Fruit fly (Drosophila melanogaster): ENCODE results near the gene CG6013.
A peak's percentile ranks its signal among the peaks of the same experiment; 100 is the strongest.

The CG6013 gene

dm6 chr3R:19073002-19073401 lies 41.7 kb downstream of the CG6013 start (continued):
- TF ChIP-seq abd-A (tag; optimal IDR thresholded peaks at IDR 0.05), result no peak
- peak; percentile 68 for TF ChIP-seq Oli (tag; optimal IDR thresholded peaks at IDR 0.05)
- TF ChIP-seq Fer2 (tag; optimal IDR thresholded peaks at IDR 0.05), result no peak
- 0 out of 2 replicates have a peak, but pooled peaks have one; percentile 12 for TF ChIP-seq CG7372 (GFP tag; IDR thresholded peaks at IDR 0.05)
- no peak for TF ChIP-seq her (GFP tag; optimal IDR thresholded peaks at IDR 0.05)
- no peak for TF ChIP-seq pita (GFP tag; optimal IDR thresholded peaks at IDR 0.05)
- TF ChIP-seq Oaz (GFP tag; IDR thresholded peaks at IDR 0.05), result no peak
- no peak for TF ChIP-seq CG8478 (optimal IDR thresholded peaks at IDR 0.05)
- TF ChIP-seq hb (GFP tag; IDR thresholded peaks at IDR 0.05; ENCODE audit: partially characterized antibody), result no peak
- TF ChIP-seq unpg (GFP tag; optimal IDR thresholded peaks at IDR 0.05), result peak; percentile 64
- TF ChIP-seq CG12769 (tag; optimal IDR thresholded peaks at IDR 0.05), result no peak
- no peak for TF ChIP-seq Aef1 (GFP tag; IDR thresholded peaks at IDR 0.05)
- TF ChIP-seq Tbp (GFP tag; optimal IDR thresholded peaks at IDR 0.05), result no peak
- TF ChIP-seq CG1602 (GFP tag; optimal IDR thresholded peaks at IDR 0.05), result peak; percentile 12
- TF ChIP-seq Med (GFP tag), result peak; percentile 77
- no peak for TF ChIP-seq Trl (optimal IDR thresholded peaks at IDR 0.05)
- TF ChIP-seq Trl (GFP tag; optimal IDR thresholded peaks at IDR 0.05), result peak; percentile 8
- TF ChIP-seq CG11247 (GFP tag; IDR thresholded peaks at IDR 0.05), result no peak
- TF ChIP-seq pfk (GFP tag; optimal IDR thresholded peaks at IDR 0.05), result no peak
- TF ChIP-seq CG2129 (GFP tag; IDR thresholded peaks at IDR 0.05; ENCODE audit: partially characterized antibody), result no peak
- TF ChIP-seq schlank (tag; optimal IDR thresholded peaks at IDR 0.05), result no peak
- no peak for TF ChIP-seq caup (GFP tag; optimal IDR thresholded peaks at IDR 0.05; ENCODE audit: severe bottlenecking)
- TF ChIP-seq CG9727 (GFP tag; optimal IDR thresholded peaks at IDR 0.05), result peak; percentile 63
- TF ChIP-seq fru (optimal IDR thresholded peaks at IDR 0.05), result no peak
- TF ChIP-seq Pdp1 (GFP tag; optimal IDR thresholded peaks at IDR 0.05), result peak; percentile 4 to 39
- TF ChIP-seq CG7271 (tag; optimal IDR thresholded peaks at IDR 0.05), result peak; percentile 23
- no peak for TF ChIP-seq Dll (GFP tag; IDR thresholded peaks at IDR 0.05; ENCODE audit: partially characterized antibody)
- no peak for TF ChIP-seq CG1647 (GFP tag; optimal IDR thresholded peaks at IDR 0.05)
- peak; percentile 67 for TF ChIP-seq ATbp (GFP tag; optimal IDR thresholded peaks at IDR 0.05)
- TF ChIP-seq rib (GFP tag; IDR thresholded peaks at IDR 0.05), result no peak
- TF ChIP-seq klu (GFP tag; IDR thresholded peaks at IDR 0.05), result no peak
- no peak for TF ChIP-seq CG10274 (GFP tag; optimal IDR thresholded peaks at IDR 0.05)
- peak; percentile 80 for TF ChIP-seq phol (tag; optimal IDR thresholded peaks at IDR 0.05)
- peak; percentile 52 for TF ChIP-seq wor (GFP tag; IDR thresholded peaks at IDR 0.05)
- peak; percentile 38 for TF ChIP-seq Spps (tag; optimal IDR thresholded peaks at IDR 0.05)
- TF ChIP-seq Dek (tag; optimal IDR thresholded peaks at IDR 0.05), result no peak
- no peak for TF ChIP-seq CG13123 (GFP tag; optimal IDR thresholded peaks at IDR 0.05)
- peak; percentile 62 for TF ChIP-seq PHDP (tag; optimal IDR thresholded peaks at IDR 0.05)
- peak; percentile 36 for TF ChIP-seq tin (GFP tag; optimal IDR thresholded peaks at IDR 0.05)
- TF ChIP-seq CG9437 (GFP tag; optimal IDR thresholded peaks at IDR 0.05), result peak; percentile 37
- no peak for TF ChIP-seq D (optimal IDR thresholded peaks at IDR 0.05)
- TF ChIP-seq D (GFP tag; optimal IDR thresholded peaks at IDR 0.05), result peak; percentile 54
- TF ChIP-seq CG13624 (GFP tag; optimal IDR thresholded peaks at IDR 0.05), result no peak
- TF ChIP-seq CG7745 (tag; optimal IDR thresholded peaks at IDR 0.05), result no peak
- TF ChIP-seq Usf (GFP tag; optimal IDR thresholded peaks at IDR 0.05), result no peak
- TF ChIP-seq ems (GFP tag; optimal IDR thresholded peaks at IDR 0.05), result no peak
- TF ChIP-seq trem (tag; optimal IDR thresholded peaks at IDR 0.05), result peak; percentile 40
- TF ChIP-seq emc (GFP tag; optimal IDR thresholded peaks at IDR 0.05), result no peak
- TF ChIP-seq CG7987 (GFP tag; optimal IDR thresholded peaks at IDR 0.05), result no peak
- peak; percentile 60 for TF ChIP-seq row (GFP tag; IDR thresholded peaks at IDR 0.05)
- TF ChIP-seq CG17612 (GFP tag; IDR thresholded peaks at IDR 0.05), result no peak
- TF ChIP-seq az2 (GFP tag; optimal IDR thresholded peaks at IDR 0.05), result peak; percentile 46

Measured in whole organism, embryonic.